Worm (Caenorhabditis elegans) whole organism, early embryonic: ENCODE results near the gene T15H9.5.

Source experiments
- aly-1 ChIP-seq: sonication (generic microtip); optimal IDR thresholded peaks from 2 replicates; lab custom pipeline; 2016; ENCODE audit warnings: missing genetic modification characterization, missing compliant biosample characterization
- ceh-13 ChIP-seq: fragments of 200-800 bp; sonication (Bioruptor generic); optimal IDR thresholded peaks from 2 replicates; lab custom pipeline; 2018; ENCODE audit warnings: mild to moderate bottlenecking, missing genetic modification characterization, missing compliant biosample characterization
- ceh-36 ChIP-seq: sonication (generic microtip); optimal IDR thresholded peaks from 2 replicates; lab custom pipeline; 2016; ENCODE audit warnings: missing genetic modification characterization, inconsistent platforms, missing compliant biosample characterization
- ets-7 ChIP-seq: sonication (generic microtip); optimal IDR thresholded peaks from 2 replicates; lab custom pipeline; 2016; ENCODE audit warnings: missing genotype, missing genetic modification characterization, missing compliant biosample characterization
- flt-1 ChIP-seq: fragments of 200-800 bp; sonication (Bioruptor generic); IDR thresholded peaks from 2 replicates; pipeline ENCODE4 v1.3.6; 2022; ENCODE audit warnings: missing genetic modification characterization, missing compliant biosample characterization
- scrt-1 ChIP-seq: fragments of 200-800 bp; sonication (Bioruptor generic); IDR thresholded peaks from 2 replicates; pipeline ENCODE4 v1.3.6; 2022; ENCODE audit warnings: missing genetic modification characterization, missing compliant biosample characterization
- sea-1 ChIP-seq: fragments of 200-800 bp; sonication (Bioruptor generic); conservative IDR thresholded peaks from 2 replicates; pipeline ENCODE4 v1.3.6; 2022; ENCODE audit warnings: missing genetic modification characterization, missing compliant biosample characterization

T15H9.5 gene

DNA sequence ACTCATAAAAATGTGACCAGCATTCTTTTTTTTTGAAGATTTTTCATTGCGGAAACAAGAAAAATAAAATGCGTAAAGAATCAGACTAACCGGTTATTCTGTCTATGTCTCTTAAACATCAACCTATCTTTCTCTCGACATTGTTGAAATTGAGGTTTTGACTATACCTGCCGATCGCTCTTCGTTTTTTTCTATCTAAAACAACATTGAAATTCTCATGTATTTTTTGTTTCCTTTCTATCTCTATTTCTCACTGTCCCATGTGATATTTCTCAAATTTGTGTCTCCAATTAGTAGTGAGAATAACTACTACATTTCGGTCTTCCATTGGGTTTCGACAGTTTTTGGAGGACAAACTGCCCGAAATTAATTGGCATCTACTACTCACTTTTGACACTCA lies 50.4 kb downstream of the T15H9.5 start:
- TF ChIP-seq scrt-1 (GFP tag; lab: Robert Waterston, UW), result no peak
- TF ChIP-seq ceh-13, result no peak
- no peak for TF ChIP-seq ets-7 (tag; lab: Kevin White, UChicago)
- TF ChIP-seq ceh-36 (tag; lab: Kevin White, UChicago), result no peak
- no peak for TF ChIP-seq sea-1 (GFP tag; lab: Robert Waterston, UW)
- TF ChIP-seq aly-1 (tag; lab: Kevin White, UChicago), result no peak
- TF ChIP-seq flt-1, result no peak
